Fruit fly (Drosophila melanogaster) whole organism, wandering third instar larva: ENCODE measurements around the gene CG13837.

Experiments used
- Abd-B ChIP-seq: fragments of >200 bp; optimal IDR thresholded peaks from 2 replicates; lab custom pipeline; 2017; ENCODE audit warnings: missing biosample characterization, missing genetic modification characterization
- Dfd ChIP-seq: fragments of >200 bp; optimal IDR thresholded peaks from 2 replicates; lab custom pipeline; 2017; ENCODE audit warnings: missing biosample characterization, missing genetic modification characterization
- Hr78 ChIP-seq: fragments of >200 bp; optimal IDR thresholded peaks from 2 replicates; lab custom pipeline; 2017; ENCODE audit warnings: missing biosample characterization, missing genetic modification characterization
- Myc ChIP-seq: fragments of >200 bp; optimal IDR thresholded peaks from 2 replicates; lab custom pipeline; 2017
- Vsx2 ChIP-seq: fragments of 200-300, 225-300 bp; sonication (Bioruptor generic); optimal IDR thresholded peaks from 2 replicates; lab custom pipeline; 2018; ENCODE audit warnings: missing biosample characterization, missing genetic modification characterization; ENCODE audit not compliant: partially characterized antibody
- brk ChIP-seq: fragments of 200-800 bp; sonication (Bioruptor generic); optimal IDR thresholded peaks from 2 replicates; lab custom pipeline; 2016; ENCODE audit warnings: missing biosample characterization, mild to moderate bottlenecking, missing genetic modification characterization
- lola ChIP-seq: fragments of >200 bp; optimal IDR thresholded peaks from 2 replicates; lab custom pipeline; 2017; ENCODE audit warnings: missing biosample characterization, missing genetic modification characterization
- psq ChIP-seq: fragments of 200-800 bp; sonication (Bioruptor generic); optimal IDR thresholded peaks from 3 replicates; lab custom pipeline; 2017; ENCODE audit warnings: missing biosample characterization, mild to moderate bottlenecking, missing genetic modification characterization, moderate library complexity

dm6 chr3R:23043690-23044089 lies at the start of gene CG13837:
- TF ChIP-seq brk (GFP tag; lab: Kevin White, UChicago) (no peak), lola (GFP tag; lab: Kevin White, UChicago) (no peak), Dfd (no peak), Abd-B (GFP tag; lab: Kevin White, UChicago) (no peak), Vsx2 (GFP tag; lab: Kevin White, UChicago) (no peak), Hr78 (GFP tag; lab: Kevin White, UChicago) (no peak), Myc (lab: Kevin White, UChicago) (no peak), psq (GFP tag; lab: Kevin White, UChicago) (no peak)
